Fruit fly (Drosophila melanogaster) whole organism, pupa: ENCODE results near the gene CG31183.

Experiments
- CG15710 ChIP-seq: fragments of 200-800 bp; sonication (Bioruptor generic); optimal IDR thresholded peaks from 2 replicates; lab custom pipeline; 2018; ENCODE audit warnings: missing biosample characterization, mild to moderate bottlenecking, missing genetic modification characterization, moderate library complexity
- EcR ChIP-seq: fragments of 200-800 bp; sonication (Bioruptor generic); optimal IDR thresholded peaks from 3 replicates; lab custom pipeline; 2019; ENCODE audit warnings: missing biosample characterization, missing genetic modification characterization, mild to moderate bottlenecking, moderate library complexity, missing genetic modification reagents

DNA sequence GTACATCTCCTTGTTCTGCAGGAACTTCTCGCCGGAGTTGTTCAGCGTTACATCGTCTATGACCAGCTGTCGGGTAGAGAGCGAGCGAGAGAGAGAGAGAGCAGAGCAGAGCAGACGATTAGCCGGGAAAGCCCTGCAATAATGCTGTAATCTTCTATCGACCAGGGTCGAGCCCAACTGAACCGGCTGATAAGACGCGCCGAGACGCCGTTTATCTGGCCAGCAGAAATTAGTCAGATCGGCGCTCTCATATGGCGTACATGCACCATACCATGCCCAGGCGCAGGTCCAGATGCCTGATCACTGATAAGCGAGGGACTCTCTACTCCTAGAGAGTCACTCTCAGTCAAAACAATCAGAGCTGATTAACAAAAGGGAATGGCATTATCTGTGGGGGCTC lies 23.8 kb downstream of the CG31183 start:
- TF ChIP-seq CG15710 = no peak
- peak; percentile 70 for TF ChIP-seq EcR (GFP tag; lab: Kevin White, UChicago)
